Worm (Caenorhabditis elegans): ENCODE data around the gene lgc-37.

lgc-37 gene

DNA sequence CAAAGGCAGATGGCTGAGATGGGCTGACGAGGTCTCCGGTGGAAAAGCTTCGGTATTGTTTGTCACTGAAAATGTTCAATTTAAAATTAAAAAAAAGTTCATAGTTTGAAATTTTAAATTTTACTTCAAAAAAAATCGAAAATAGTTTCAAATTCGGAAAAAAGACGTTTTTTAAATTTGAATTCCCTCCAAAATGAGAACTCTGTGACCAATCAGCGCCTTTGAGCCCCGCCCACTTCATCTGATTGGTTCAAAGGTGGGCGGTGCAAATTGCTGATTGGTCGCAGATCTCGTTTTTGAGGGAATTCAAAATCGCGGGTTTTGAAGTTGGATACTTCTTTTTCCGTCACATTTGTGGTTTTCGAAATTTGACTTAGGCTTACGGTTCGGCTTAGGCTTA, 53.3 kb downstream of the lgc-37 start:
- TF ChIP-seq ref-1 (GFP tag; conservative IDR thresholded peaks at IDR 0.05) (no peak), T22C8.4 (GFP tag; IDR thresholded peaks at IDR 0.05) (no peak), flt-1 (GFP tag; IDR thresholded peaks at IDR 0.05) (no peak), klf-2 (GFP tag; conservative IDR thresholded peaks at IDR 0.05) (no peak), tab-1 (GFP tag; IDR thresholded peaks at IDR 0.05) (no peak), ztf-23 (GFP tag; IDR thresholded peaks at IDR 0.05) (no peak), ztf-29 (GFP tag; IDR thresholded peaks at IDR 0.05) (no peak), cog-1 (tag; optimal IDR thresholded peaks at IDR 0.05) (no peak), med-1 (GFP tag; optimal IDR thresholded peaks at IDR 0.05; ENCODE audit: insufficient read depth) (no peak)

DNA sequence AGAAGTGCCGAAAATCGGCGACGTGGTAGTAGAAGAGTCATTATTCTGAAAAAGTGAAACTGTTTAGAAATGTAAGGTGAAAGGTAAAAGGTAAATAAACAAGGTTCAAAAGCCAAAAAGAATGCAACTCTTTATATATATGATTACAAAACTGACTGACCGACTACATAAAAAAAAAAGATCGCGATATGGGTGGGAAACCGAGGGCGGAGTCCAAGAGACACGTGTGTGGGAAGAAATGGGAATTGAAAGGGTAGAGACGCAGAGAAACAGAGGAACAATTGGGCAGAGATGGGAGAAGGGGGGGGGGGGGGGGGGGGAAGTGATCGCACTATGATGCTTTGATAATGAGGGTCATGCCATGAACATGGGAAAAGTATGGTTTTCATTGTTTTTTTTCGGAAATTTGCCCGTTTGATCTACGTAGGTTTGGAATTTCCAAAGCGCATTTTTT, 54.0 kb downstream of the lgc-37 start, which contains the start of gene Y37D8A.4:
Y37D8A.4 (minus strand) TSS at position 51 of the 454 bp plus-strand sequence.
- TF ChIP-seq flt-1 (GFP tag; IDR thresholded peaks at IDR 0.05) (no peak), cog-1 (tag; optimal IDR thresholded peaks at IDR 0.05) (no peak), ref-1 (GFP tag; conservative IDR thresholded peaks at IDR 0.05) (no peak), tab-1 (GFP tag; IDR thresholded peaks at IDR 0.05) (no peak), ztf-29 (GFP tag; IDR thresholded peaks at IDR 0.05) (no peak), med-1 (GFP tag; optimal IDR thresholded peaks at IDR 0.05; ENCODE audit: insufficient read depth) (no peak), klf-2 (GFP tag; conservative IDR thresholded peaks at IDR 0.05) (no peak), ztf-23 (GFP tag; IDR thresholded peaks at IDR 0.05) (no peak), T22C8.4 (GFP tag; IDR thresholded peaks at IDR 0.05) (no peak)

DNA sequence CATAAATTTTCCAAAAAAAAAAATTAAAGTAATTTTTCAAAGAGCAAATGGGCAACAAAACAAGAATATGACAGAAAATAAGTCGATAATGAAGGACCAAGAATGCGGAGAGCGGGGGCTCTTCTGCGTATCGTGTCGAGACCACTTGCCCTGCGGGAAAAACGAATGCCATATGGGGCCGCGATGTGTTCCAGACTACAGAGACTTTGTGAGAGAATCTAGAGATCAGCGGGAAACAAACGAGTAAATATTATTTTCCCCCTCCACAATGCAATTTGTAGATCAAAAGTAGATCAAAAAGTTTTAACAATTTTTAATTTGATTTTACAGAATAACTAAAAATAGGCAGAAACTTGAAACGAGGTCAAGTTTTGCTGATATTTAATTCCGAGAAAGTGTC, 55.2 kb downstream of the lgc-37 start:
- TF ChIP-seq ref-1 (GFP tag; conservative IDR thresholded peaks at IDR 0.05) (no peak), tab-1 (GFP tag; IDR thresholded peaks at IDR 0.05) (no peak), ztf-29 (GFP tag; IDR thresholded peaks at IDR 0.05) (no peak), cog-1 (tag; optimal IDR thresholded peaks at IDR 0.05) (no peak), klf-2 (GFP tag; conservative IDR thresholded peaks at IDR 0.05) (no peak), ztf-23 (GFP tag; IDR thresholded peaks at IDR 0.05) (no peak), T22C8.4 (GFP tag; IDR thresholded peaks at IDR 0.05) (no peak), med-1 (GFP tag; optimal IDR thresholded peaks at IDR 0.05; ENCODE audit: insufficient read depth) (no peak), flt-1 (GFP tag; IDR thresholded peaks at IDR 0.05) (no peak)

DNA sequence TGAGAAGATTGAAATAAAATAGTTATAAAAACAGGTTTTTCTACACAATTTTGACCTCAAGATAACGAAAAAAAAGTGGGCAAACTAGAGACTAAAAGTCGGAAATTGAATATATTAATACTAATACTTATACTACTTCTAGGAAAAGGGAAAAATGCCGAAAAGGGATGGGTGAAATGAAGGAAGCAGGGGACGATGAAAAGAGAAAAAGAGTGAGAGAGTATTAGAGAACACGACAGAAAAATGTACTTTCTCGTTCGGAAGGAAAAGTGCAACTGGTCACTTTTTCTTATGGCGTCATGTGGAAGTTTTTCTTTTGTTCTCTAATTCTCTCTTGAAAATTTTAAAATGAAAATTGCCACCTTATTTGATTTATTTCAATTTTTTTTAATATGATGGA, 56.4 kb downstream of the lgc-37 start:
- TF ChIP-seq ztf-29 (GFP tag; IDR thresholded peaks at IDR 0.05), result no peak
- no peak for TF ChIP-seq ref-1 (GFP tag; conservative IDR thresholded peaks at IDR 0.05)
- no peak for TF ChIP-seq med-1 (GFP tag; optimal IDR thresholded peaks at IDR 0.05; ENCODE audit: insufficient read depth)
- no peak for TF ChIP-seq flt-1 (GFP tag; IDR thresholded peaks at IDR 0.05)
- no peak for TF ChIP-seq tab-1 (GFP tag; IDR thresholded peaks at IDR 0.05)
- no peak for TF ChIP-seq cog-1 (tag; optimal IDR thresholded peaks at IDR 0.05)
- no peak for TF ChIP-seq ztf-23 (GFP tag; IDR thresholded peaks at IDR 0.05)
- TF ChIP-seq T22C8.4 (GFP tag; IDR thresholded peaks at IDR 0.05), result no peak
- TF ChIP-seq klf-2 (GFP tag; conservative IDR thresholded peaks at IDR 0.05), result no peak
